Fruit fly (Drosophila melanogaster) ovary, adult (tissue): ENCODE results near the gene Cnx99A.

Source experiments
- CG17801 ChIP-seq: fragments of 200-800 bp; optimal IDR thresholded peaks from 2 replicates; lab custom pipeline; 2019; ENCODE audit warnings: missing biosample characterization, mild to moderate bottlenecking, missing genetic modification characterization, moderate library complexity; ENCODE audit not compliant: partially characterized antibody

The Cnx99A gene

DNA sequence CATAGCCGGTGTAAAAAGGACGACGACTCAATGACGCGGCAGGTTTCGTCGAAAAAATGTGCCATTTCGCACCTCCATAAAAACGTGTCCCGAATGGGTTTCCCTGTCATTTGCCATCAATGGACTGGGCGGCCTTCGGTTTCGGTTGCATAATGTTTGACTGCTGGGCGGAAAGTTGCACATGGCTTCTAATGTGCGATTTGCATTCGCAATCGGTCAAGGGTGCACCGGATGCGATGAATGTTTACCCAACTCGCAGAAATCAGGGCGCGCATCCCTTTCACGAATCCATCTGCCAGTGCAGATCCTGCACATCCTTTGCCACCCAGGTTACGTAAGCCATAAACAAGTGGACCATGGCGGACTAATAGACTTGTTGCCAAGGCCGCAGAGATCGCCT lies 21.6 kb downstream of the Cnx99A start:
- TF ChIP-seq CG17801 (GFP tag; lab: Kevin White, UChicago) = no peak

DNA sequence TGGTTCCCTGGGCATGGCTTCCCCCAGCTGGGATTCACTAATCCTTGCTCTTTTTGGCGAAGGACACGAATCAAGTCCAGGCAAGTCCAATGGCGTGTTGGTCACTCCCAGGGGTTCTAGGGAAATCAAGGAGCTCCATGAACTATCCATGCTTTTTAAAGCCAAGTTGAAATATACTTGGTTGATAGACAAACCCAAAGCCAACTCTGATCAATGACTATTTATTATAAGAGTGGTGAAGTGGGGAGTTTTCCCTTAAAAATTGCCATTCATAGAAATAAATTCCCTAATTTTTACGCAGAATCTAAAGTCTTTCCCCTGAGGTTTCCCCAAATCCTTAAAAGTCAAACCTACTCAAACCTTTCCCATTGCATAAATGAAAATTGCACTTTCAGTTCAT lies 22.4 kb downstream of the Cnx99A start, which contains the start of gene CG14506:
TSS of gene CG14506 (minus strand) at position 101 of the 400 bp plus-strand sequence.
- TF ChIP-seq CG17801 (GFP tag; lab: Kevin White, UChicago) = no peak

DNA sequence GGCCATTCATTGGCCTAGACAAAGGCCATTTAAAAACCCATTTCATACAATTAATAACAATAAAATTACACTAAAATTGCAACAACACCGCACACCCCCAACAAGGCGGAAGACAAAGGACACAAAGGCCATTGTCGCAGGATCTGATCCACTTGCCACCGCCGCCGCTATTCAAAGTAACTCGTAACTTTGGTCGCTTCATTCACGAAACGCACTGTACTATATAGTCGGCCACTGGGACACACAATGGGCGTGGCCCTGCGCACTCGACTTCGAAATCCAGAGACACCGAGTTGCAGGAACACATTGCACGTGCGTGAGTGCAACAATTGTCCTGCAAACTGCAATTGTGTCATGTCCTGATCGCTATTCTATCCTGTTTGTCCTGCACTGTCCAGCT lies 26.0 kb downstream of the Cnx99A start:
- no peak for TF ChIP-seq CG17801 (GFP tag; lab: Kevin White, UChicago)

DNA sequence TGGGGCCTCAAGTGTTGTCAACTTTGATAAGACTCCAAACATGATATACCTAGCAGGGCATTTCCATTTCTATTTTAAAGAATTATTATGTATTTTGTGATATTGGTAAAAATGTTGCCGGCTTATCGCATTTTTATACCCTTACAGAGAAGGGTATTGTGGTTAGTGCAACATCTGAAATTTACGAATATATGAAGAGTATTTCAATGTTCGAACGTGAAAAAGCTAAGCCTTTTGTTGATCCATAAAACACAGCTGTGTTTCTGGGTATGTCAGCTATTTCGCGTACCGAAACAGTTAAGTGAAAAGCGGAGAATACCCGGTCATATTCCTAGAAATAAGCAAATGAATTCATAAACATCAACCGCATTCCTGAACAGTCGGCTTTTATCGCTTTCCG lies 27.5 kb downstream of the Cnx99A start:
- no peak for TF ChIP-seq CG17801 (GFP tag; lab: Kevin White, UChicago)

DNA sequence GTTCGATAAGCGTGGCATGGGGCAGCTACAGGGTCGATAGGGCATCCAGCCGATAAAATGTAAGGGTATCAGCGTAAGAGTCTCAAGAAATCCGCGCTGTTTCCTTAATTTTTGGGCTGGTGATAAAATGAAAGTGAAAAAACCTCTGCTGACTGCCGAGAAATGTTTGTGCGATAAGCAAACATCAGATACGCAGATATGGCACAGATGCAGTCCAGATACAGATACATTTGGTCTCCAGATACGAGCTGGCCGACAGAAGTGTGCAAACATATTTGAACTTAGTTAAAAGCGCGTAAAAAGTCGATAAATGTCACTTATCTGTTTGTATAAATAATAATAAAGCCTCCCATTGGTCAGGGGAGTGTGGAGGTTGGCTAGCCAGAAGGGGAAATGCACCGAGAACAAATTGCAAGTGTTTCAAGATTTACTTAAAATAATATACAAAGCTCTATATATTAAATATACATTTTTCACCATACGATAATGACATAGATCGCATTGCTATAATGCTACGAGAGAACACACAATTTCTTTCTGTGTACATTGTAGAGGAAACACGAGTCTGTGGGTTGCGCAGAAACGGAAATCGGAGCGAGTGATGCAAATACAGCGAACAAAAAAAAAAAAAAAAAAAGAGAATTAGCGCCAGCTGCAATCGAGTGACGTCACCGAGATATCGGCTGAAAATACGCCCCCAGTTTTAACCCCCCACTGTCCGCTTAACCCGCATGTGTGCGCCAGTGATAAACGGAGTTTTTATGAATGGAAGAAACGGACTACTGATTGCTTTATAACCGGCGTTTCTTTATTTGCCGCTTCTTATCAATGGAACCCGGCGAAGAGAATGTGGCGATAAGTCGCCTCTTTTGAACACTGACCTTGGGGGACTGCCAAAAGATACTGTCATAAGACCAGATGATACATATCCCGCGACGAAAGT lies 28.6 kb downstream of the Cnx99A start:
- no peak for TF ChIP-seq CG17801 (GFP tag; lab: Kevin White, UChicago)

DNA sequence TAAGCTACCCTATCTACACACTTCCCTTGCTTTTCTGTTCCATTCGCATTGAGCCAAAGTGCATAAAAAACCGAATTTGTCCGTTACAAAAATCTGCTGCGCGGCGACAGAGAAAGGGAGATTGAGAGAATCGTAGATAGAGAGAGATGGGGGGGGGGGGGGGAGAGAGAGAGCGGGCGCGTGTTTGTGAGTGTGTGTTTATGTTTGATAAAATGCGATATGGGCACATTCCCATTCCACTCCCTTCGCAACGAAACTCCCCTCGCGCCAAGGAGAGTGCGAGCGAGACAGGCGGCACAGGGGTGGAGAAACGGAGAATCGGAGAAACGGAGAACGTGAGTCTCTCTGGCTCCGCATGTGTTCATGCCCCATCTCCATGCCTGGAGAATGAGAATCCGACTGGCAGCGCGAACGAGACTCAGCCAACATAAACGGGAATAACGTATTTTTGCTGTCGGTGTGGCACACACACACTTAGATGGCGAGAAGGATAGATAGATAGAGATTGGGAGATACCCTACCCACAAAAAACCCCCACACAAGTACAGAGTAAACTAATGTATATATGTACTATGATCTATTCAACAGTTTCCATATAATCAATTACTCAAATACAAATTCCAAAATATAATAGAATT lies 32.0 kb downstream of the Cnx99A start:
- TF ChIP-seq CG17801 (GFP tag; lab: Kevin White, UChicago) = no peak

DNA sequence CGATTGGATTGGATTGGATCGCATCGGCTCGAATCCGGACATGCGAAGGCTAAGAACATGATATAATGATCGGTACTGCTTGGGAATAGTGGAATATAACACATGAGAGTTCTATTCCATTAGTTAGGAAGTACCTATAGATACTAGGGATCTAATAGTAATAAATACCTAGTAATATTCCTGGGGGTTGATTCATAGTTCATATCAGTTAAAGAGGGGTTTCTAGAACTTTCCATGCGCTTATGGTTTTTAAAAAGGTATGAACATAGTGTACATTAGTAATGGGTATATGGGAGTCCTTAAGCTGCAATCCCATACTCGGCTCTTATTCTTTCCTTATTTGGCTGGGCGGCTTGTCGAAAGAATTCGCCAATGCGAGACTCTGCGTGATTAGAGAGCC lies 35.1 kb downstream of the Cnx99A start:
- TF ChIP-seq CG17801 (GFP tag; lab: Kevin White, UChicago) = no peak

DNA sequence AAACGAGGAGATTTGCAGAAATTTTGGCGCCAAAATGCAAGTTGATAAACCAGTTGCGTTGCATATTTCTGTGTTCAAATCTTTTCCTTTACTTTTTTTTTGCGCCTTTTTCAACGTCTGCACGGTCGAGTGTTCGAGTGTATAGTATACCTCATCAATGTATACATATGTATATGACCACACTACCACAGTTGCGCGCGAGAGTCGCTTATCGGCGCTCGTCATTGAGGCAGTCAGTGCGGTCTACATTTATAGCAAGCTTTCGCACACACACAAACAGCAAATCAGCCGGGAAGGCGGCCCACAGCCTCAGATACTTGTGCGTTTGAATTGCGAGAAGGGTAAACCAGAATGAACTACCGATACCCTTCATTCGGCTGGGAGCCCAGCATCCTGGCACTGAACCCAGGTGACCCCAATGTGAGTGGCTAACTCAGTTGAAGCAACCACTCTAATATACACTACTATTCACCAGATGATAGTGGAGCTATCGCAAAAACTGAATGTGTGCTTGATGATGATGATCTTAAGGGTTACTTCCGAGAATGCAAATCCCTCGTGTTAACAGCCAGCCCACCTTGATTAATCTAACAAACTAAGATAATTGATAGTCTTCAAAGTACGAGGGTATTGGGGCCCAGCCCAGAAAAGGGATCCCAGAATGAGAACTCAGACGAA lies 36.4 kb downstream of the Cnx99A start:
- no peak for TF ChIP-seq CG17801 (GFP tag; lab: Kevin White, UChicago)

DNA sequence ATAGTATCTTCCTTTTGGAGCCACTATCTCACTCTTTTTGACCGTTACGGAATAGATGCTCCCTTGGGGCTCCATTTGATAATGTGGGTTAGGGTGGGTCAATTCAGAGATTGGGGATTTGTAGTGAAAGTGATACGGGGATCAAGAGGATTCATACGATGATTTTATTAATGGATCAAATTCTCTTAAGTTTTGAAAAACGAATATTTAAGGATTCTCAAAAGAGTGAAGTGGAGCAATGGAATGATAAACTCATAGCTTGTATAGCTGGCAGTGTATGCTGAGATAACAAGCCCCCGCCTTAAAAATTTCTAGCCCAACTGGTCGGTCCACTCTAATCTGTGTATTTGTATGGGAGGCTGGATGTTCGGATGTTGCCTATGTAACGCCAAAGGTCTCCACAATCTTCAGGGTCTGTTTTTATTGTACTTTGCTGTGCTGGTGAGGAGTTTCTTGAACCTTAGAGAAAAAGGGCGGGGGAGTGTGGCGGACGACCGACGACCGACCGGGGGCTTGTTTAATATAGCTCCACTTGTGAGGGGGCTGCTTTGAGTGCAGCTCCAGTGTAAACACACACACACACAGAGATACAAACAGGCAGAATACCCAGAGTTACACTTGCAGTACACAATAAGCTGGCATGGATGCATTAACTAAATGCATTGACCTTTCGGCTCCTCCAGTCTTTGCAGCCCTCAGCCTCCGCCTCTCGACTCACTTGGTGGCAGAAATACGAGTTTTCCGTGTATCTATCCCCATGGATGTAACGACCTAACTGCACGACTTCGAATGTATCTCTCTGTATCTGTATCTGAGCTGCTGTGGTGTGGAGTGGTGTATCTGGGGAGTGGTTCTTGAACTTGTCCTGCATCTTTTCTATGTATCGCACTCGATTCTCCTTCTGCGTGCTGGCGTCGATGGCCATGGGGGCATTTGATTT lies 38.5 kb downstream of the Cnx99A start:
- no peak for TF ChIP-seq CG17801 (GFP tag; lab: Kevin White, UChicago)

DNA sequence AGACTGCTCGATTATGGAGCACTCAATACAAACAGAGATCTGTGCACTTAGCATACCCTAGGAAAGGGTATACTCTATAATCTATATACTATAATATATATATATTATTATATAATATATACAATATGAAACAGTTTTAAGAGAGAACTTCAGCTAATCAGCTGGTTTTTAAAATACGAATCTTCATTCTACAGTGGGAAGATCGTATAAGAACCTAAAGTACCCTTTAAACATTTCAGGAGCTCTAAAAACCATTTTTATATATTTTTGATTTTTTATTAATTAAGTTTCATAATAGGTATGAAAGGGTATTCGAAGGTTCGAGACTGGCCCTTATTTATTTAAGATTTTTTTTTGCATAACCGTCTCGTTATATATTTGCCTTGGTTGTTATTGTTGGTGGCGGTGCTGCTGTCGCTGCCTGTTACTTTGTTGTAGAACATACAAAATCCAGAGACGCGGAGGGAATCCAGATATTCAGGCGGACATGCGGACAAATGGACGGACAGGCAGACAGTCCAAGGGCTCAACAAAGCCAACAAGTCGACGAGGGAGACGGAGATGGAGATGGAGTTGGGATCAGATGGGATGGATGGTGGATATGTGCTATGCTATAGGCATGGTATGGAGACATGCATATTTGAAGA lies 39.8 kb downstream of the Cnx99A start:
- no peak for TF ChIP-seq CG17801 (GFP tag; lab: Kevin White, UChicago)

DNA sequence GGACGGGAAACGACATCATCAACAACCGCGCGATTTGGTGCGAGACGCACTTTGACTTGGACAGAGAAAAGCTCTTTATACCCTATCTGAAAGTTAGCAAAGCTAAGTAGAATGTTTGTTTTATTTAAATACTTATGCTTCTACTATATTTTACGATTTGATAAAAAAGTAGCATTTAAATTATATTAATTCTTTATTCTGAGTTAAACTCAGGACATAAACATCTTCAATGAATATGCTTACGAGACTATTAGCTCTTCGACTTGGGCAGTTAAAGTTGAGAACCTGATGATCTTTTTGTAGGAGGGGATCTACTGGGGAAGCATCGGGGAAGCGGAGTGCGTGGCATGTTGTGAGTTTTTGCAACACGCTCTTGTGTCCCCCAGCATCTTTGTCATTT lies 41.7 kb downstream of the Cnx99A start:
- no peak for TF ChIP-seq CG17801 (GFP tag; lab: Kevin White, UChicago)

DNA sequence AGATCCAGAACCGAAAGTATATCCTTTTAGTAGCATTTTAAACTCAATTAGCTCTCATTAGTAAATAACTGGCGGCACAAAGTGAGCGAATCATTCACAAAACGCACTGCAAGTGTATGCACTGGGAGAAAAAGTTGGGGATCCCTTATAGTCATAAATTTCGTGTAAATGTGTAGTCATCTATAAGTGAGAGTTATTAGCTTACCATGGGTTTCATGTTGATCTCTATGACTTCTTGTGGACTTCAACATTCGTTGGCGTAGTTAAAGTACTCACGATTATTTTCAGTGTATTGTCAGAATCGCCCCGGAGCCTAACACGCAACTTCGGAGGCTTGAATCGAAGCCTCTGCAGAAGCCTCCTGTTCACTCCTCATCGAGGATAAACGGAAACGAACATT lies 42.4 kb downstream of the Cnx99A start:
- no peak for TF ChIP-seq CG17801 (GFP tag; lab: Kevin White, UChicago)

DNA sequence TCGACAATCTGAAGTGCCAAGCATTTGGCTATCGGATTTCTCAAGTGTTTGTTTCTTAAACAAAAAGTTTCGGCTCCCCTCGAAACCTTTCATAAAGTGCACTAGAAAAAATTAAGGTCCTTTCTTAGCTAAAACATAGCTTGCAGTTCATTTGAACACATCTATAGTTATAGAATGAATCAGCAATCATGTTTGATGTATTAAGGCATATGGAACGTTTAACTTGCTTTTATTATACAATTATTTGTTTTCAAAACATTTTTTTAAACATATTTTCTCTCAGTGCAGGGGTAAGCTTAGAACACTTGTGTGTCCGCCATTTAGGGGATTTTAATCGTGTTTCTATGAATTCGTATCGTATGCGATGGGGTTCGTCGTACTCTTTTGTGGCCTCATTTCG lies 44.9 kb downstream of the Cnx99A start:
- no peak for TF ChIP-seq CG17801 (GFP tag; lab: Kevin White, UChicago)

DNA sequence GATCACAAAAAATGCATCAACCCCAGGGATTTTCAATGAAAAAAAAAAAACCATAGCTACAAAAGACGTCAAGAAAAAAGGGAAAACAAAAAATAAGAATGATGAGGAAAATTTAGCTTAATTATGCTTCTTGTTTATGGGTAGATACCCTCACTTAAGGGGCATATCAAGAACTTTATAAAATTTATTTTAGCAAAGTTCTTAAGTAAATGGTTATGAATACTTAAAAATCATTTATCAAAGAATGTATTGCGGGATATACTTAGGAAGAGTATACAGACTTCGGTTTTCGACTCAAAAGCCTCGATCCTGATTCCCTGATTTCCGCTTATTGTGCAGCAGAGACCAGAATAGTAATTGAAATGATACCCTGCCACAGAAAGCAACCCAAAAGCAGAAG lies 46.4 kb downstream of the Cnx99A start:
- no peak for TF ChIP-seq CG17801 (GFP tag; lab: Kevin White, UChicago)
